Fruit fly (Drosophila melanogaster) whole organism: ENCODE measurements around the gene Chd64.

ENCODE experiments used
- CG8478 ChIP-seq: fragments of >200 bp; optimal IDR thresholded peaks from 2 replicates; lab custom pipeline; 2018; ENCODE audit warnings: inconsistent platforms
- Dll ChIP-seq: fragments of >200 bp; optimal IDR thresholded peaks from 2 replicates; lab custom pipeline; 2017
- EcR ChIP-seq, 2 experiments: fragments of >200 bp; optimal IDR thresholded peaks; 2 replicates each; lab custom pipeline; 2017; ENCODE audit warnings: missing biosample characterization in 2 of 2, missing genetic modification characterization in 2 of 2, missing genetic modification reagents in 2 of 2
- pan ChIP-seq: fragments of >200 bp; optimal IDR thresholded peaks from 2 replicates; lab custom pipeline; 2017
- psq ChIP-seq: fragments of >200 bp; optimal IDR thresholded peaks from 2 replicates; lab custom pipeline; 2017
- usp ChIP-seq: fragments of >200 bp; optimal IDR thresholded peaks from 2 replicates; lab custom pipeline; 2017; ENCODE audit warnings: missing biosample characterization, missing genetic modification characterization, mixed read lengths

dm6 chr3L:4076907-4077306, 45.3 kb downstream of the Chd64 start:
- TF ChIP-seq CG8478 (lab: Kevin White, UChicago) (no peak), pan (no peak), Dll (no peak), usp (GFP tag; lab: Kevin White, UChicago) (no peak), psq (lab: Kevin White, UChicago) (no peak), EcR (GFP tag; optimal IDR thresholded peaks at IDR 0.05; lab: Kevin White, UChicago) (no peak)
